Worm (Caenorhabditis elegans) whole organism, midembryonic: ENCODE data around the gene tbc-19.

Experiments used
- T22C8.4 ChIP-seq: fragments of 200-800 bp; sonication (Bioruptor generic); IDR thresholded peaks from 2 replicates; pipeline ENCODE4 v1.3.6; 2022; ENCODE audit warnings: missing genetic modification characterization, missing compliant biosample characterization
- cog-1 ChIP-seq: sonication (generic microtip); optimal IDR thresholded peaks from 2 replicates; lab custom pipeline; 2016; ENCODE audit warnings: missing genetic modification characterization, missing compliant biosample characterization
- flt-1 ChIP-seq: fragments of 200-800 bp; sonication (Bioruptor generic); IDR thresholded peaks from 2 replicates; pipeline ENCODE4 v1.3.6; 2022; ENCODE audit warnings: missing genetic modification characterization, missing compliant biosample characterization
- klf-2 ChIP-seq: fragments of 200-800 bp; sonication (Bioruptor generic); conservative IDR thresholded peaks from 2 replicates; pipeline ENCODE4 v1.3.6; 2022; ENCODE audit warnings: missing genetic modification reagents, missing genetic modification characterization, missing compliant biosample characterization
- med-1 ChIP-seq: sonication (generic microtip); optimal IDR thresholded peaks from 2 replicates; lab custom pipeline; 2017; ENCODE audit warnings: missing genetic modification characterization, mild to moderate bottlenecking, missing compliant biosample characterization, antibody characterized with exemption, missing genetic modification reagents; ENCODE audit not compliant: insufficient read depth
- ref-1 ChIP-seq: fragments of 200-800 bp; sonication (Bioruptor generic); conservative IDR thresholded peaks from 2 replicates; pipeline ENCODE4 v1.3.6; 2022; ENCODE audit warnings: missing genetic modification reagents, missing genetic modification characterization, missing compliant biosample characterization
- tab-1 ChIP-seq: fragments of 200-800 bp; sonication (Bioruptor generic); IDR thresholded peaks from 2 replicates; pipeline ENCODE4 v1.3.6; 2022; ENCODE audit warnings: missing genetic modification characterization, missing compliant biosample characterization
- ztf-23 ChIP-seq: fragments of 200-800 bp; sonication (Bioruptor generic); IDR thresholded peaks from 2 replicates; pipeline ENCODE4 v1.3.6; 2022; ENCODE audit warnings: missing genetic modification reagents, missing genetic modification characterization, missing compliant biosample characterization
- ztf-29 ChIP-seq: fragments of 200-800 bp; sonication (Bioruptor generic); IDR thresholded peaks from 2 replicates; pipeline ENCODE4 v1.3.6; 2022; ENCODE audit warnings: missing genetic modification reagents, missing genetic modification characterization, missing compliant biosample characterization

Gene tbc-19

DNA sequence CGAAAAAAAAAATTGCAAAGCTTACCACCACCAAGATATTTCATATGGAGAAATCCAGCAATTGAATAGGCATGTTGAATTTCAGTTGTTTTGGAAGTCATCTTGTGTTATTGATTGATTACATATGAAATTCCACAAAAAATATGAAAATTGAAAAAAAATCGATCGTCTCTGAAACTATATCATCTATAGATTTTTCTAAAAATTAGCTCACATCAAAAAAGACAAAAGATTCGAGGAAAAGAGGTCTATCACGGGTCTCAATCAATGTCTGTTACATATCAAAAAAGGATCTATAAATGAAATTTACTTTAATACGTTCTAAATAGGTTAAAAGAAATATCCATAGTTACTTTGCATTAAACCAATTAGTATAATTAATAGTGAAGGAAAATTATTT, at the start of gene tbc-19:
Gene tbc-19, minus strand, starts transcription at position 101 of the 400 bp plus-strand sequence.
- TF ChIP-seq klf-2 (GFP tag; lab: Robert Waterston, UW) (no peak), ztf-29 (GFP tag; lab: Robert Waterston, UW) (no peak), cog-1 (tag; lab: Kevin White, UChicago) (no peak), T22C8.4 (GFP tag; lab: Robert Waterston, UW) (no peak), tab-1 (GFP tag; lab: Robert Waterston, UW) (no peak), ztf-23 (GFP tag; lab: Robert Waterston, UW) (no peak), flt-1 (no peak), ref-1 (GFP tag; lab: Robert Waterston, UW) (no peak), med-1 (GFP tag; lab: Kevin White, UChicago) (no peak)

DNA sequence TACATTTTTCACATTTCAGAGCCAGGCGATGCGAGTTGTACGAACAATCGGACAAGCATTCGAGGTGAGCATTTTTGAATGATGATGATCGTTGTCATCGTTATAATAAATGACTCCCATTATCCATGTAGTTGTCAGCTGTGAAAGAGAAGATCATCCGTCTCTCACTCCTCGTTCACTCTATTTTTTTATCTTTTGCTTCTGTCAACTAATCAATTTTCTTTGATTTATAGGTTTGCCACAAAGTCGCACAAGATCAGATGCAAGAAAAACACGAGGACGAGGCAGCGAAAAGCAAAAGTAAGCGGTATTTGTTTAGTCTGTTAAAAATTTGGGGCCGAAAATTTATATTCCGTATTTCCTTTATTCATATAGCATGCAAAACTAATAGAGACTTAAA, 44.2 kb upstream of the tbc-19 start:
- no peak for TF ChIP-seq med-1 (GFP tag; lab: Kevin White, UChicago)
- TF ChIP-seq ztf-29 (GFP tag; lab: Robert Waterston, UW): no peak
- TF ChIP-seq klf-2 (GFP tag; lab: Robert Waterston, UW): no peak
- no peak for TF ChIP-seq T22C8.4 (GFP tag; lab: Robert Waterston, UW)
- TF ChIP-seq tab-1 (GFP tag; lab: Robert Waterston, UW): no peak
- TF ChIP-seq flt-1: no peak
- no peak for TF ChIP-seq ref-1 (GFP tag; lab: Robert Waterston, UW)
- no peak for TF ChIP-seq ztf-23 (GFP tag; lab: Robert Waterston, UW)
- TF ChIP-seq cog-1 (tag; lab: Kevin White, UChicago): no peak

DNA sequence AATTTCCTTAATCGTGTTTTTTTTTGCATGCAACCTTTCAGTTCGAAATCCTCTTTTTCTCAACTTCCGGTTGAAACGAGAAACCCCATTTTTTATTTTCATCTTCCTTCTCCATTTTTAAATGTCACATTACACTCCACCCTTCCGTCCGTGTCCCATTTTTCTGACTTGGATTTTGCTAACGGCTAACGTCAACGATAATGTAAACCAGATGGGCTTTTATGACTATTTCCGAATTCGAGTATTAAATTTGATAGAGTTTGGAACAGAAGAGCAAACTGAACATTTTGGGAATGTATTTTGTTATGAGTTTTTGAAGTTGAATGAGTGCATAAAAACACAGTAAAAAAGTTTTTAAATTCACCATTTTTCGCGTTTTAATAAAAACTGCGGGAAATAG, 43.4 kb upstream of the tbc-19 start:
- no peak for TF ChIP-seq T22C8.4 (GFP tag; lab: Robert Waterston, UW)

DNA sequence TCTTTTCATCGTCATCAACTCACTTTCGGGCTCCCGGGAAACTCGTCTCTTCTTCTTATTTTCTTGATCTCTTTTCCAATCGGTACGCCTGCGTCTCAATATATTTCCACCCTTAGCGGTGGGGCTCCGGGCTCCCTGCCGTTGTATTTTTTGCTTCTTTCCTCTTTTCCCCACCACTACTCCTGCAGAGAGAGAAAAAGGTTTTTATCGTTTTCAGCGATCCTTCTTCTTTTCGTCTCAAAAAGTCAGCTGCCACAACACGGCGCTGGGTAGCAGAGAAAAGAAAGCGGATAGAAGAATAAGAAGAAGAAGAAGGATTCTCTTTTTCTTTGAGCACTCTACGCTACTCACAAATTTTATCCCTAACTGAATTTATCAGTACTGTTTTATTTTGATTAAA, 42.5 kb upstream of the tbc-19 start:
- TF ChIP-seq T22C8.4 (GFP tag; lab: Robert Waterston, UW) (no peak), klf-2 (GFP tag; lab: Robert Waterston, UW) (no peak), ztf-23 (GFP tag; lab: Robert Waterston, UW) (0 out of 2 replicates have a peak, but pooled peaks have one; percentile 11), cog-1 (tag; lab: Kevin White, UChicago) (no peak)

DNA sequence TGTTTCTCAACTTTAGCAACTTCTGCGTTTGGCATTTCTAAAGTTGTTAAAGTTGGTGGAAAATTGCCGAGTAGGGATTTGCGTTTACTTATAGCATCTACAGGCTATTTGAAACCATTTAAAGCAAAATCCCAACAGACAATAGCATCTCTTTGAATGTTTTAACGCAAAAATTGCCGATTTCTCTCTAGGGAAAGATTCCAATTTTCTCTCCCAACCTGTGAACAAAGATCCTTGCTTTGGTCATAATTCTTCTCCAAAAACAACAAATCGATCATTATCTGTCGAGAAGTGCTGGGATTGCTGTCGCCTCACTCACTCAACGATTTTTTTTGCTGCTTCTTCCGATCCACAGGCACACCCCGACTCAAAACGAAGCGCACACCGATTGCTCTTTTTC, 41.4 kb upstream of the tbc-19 start:
- TF ChIP-seq ref-1 (GFP tag; lab: Robert Waterston, UW) (no peak), flt-1 (no peak), ztf-29 (GFP tag; lab: Robert Waterston, UW) (no peak), med-1 (GFP tag; lab: Kevin White, UChicago) (no peak), tab-1 (GFP tag; lab: Robert Waterston, UW) (no peak), cog-1 (tag; lab: Kevin White, UChicago) (no peak), klf-2 (GFP tag; lab: Robert Waterston, UW) (no peak), ztf-23 (GFP tag; lab: Robert Waterston, UW) (no peak)

DNA sequence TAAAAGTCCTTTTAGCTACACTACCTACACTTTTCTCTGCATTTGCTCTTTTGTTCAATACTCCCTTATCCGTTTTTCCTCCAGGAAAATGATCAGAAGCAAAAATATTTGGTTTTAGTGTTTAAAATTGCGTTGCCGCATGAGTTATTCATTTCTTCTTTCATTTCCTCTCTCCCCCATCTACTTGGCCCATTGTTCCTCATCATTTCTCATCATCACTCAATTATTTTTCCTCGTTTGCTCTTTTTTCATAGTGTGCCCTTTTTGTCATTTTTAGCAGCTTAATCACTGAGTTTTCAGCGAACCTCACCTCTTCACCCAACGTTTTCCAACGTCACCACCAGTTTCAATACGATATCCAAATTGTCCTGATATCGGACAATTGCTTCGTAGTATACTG, 36.9 kb upstream of the tbc-19 start, which contains the start of gene dyc-1:
Gene dyc-1, plus strand, starts transcription at position 301 of the 400 bp plus-strand sequence.
- no peak for TF ChIP-seq ref-1 (GFP tag; lab: Robert Waterston, UW)
- TF ChIP-seq ztf-23 (GFP tag; lab: Robert Waterston, UW): 0 out of 2 replicates have a peak, but pooled peaks have one; percentile 18
- TF ChIP-seq ztf-29 (GFP tag; lab: Robert Waterston, UW): no peak

DNA sequence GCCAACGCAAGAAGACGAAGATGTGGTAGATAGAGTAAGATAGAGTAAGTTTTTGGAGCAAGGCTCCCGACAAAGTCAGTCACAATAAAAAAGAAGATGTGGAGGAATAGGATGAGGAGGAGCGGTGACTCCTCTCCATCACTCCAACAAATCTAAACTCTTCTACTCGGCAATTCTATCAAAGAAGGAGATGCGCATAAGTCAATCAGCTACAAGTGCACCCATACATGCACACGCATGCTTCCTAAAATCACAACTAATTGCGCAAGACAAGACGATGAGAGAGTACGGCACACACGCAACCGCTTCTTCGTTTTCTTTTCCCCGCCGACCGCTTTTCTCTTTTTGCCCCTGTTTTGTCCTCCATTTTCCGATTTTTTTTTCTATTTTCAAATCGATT, 35.3 kb upstream of the tbc-19 start:
- TF ChIP-seq ref-1 (GFP tag; lab: Robert Waterston, UW) (no peak), ztf-23 (GFP tag; lab: Robert Waterston, UW) (no peak), tab-1 (GFP tag; lab: Robert Waterston, UW) (no peak), T22C8.4 (GFP tag; lab: Robert Waterston, UW) (no peak), flt-1 (no peak), cog-1 (tag; lab: Kevin White, UChicago) (no peak), ztf-29 (GFP tag; lab: Robert Waterston, UW) (no peak), med-1 (GFP tag; lab: Kevin White, UChicago) (no peak), klf-2 (GFP tag; lab: Robert Waterston, UW) (no peak)

DNA sequence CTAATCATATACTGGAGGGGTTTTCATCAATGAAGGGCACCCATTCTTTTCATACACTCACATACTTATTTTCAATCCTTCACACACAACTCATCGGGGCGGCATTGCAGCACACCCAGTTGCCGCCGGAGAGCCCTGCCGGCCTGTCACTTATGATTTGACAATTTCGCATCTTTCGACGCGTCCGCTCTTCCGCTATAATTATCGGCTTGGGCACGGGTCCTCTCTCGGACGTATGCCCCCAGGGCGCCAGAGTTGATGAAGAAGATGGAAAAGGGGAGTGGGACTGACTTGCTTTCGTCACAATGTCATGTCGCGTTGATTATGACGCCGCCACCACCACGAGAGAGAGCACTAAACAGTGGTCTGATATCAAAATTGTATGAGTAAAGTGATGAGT, 32.0 kb upstream of the tbc-19 start:
- TF ChIP-seq T22C8.4 (GFP tag; lab: Robert Waterston, UW) (no peak), ztf-23 (GFP tag; lab: Robert Waterston, UW) (no peak), tab-1 (GFP tag; lab: Robert Waterston, UW) (no peak), ztf-29 (GFP tag; lab: Robert Waterston, UW) (no peak), cog-1 (tag; lab: Kevin White, UChicago) (no peak), flt-1 (no peak), med-1 (GFP tag; lab: Kevin White, UChicago) (no peak), klf-2 (GFP tag; lab: Robert Waterston, UW) (no peak), ref-1 (GFP tag; lab: Robert Waterston, UW) (no peak)

DNA sequence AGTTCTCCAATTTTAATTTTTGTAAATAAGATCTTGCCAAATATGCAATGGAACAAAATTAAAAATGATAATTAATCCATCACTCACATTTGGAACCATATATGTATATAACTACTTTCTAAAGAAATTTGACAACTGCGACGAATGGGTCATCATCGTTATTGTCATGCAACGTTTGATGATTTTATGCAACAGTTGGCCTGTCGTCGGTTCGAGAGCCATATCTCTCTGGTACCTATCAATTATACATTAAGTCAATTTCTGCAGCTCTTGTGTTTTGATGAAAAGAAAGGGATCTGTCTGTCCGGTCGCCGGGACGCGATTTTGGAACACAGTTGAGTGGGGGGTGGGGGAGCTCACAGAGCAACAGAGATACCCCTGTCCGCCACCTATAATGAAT, 27.0 kb upstream of the tbc-19 start:
- TF ChIP-seq ztf-29 (GFP tag; lab: Robert Waterston, UW) (no peak), flt-1 (no peak), tab-1 (GFP tag; lab: Robert Waterston, UW) (no peak), klf-2 (GFP tag; lab: Robert Waterston, UW) (no peak), T22C8.4 (GFP tag; lab: Robert Waterston, UW) (no peak), cog-1 (tag; lab: Kevin White, UChicago) (no peak), ztf-23 (GFP tag; lab: Robert Waterston, UW) (no peak), med-1 (GFP tag; lab: Kevin White, UChicago) (no peak), ref-1 (GFP tag; lab: Robert Waterston, UW) (no peak)

DNA sequence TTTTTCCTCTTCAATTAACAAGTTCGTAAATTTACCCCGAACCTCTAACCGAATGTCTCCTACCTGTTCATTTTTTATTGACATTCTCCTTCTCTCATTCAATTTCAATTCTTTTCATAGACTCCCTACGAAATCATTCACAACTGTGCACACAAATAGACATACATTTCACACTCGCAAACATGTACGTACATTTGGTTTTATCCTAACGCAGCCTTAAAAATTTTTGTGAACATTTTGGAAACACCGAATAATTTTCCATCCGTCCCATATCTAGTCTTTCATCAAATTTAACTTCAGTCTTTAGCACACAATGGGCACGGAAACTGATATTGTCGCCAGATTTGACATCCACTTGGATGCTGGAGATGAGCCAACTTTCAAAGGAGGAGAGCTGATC, 21.2 kb upstream of the tbc-19 start, which contains the start of gene arrd-25:
Gene arrd-25, plus strand, starts transcription at position 301 of the 400 bp plus-strand sequence.
- TF ChIP-seq ref-1 (GFP tag; lab: Robert Waterston, UW) (no peak), med-1 (GFP tag; lab: Kevin White, UChicago) (no peak), klf-2 (GFP tag; lab: Robert Waterston, UW) (no peak), cog-1 (tag; lab: Kevin White, UChicago) (no peak), ztf-29 (GFP tag; lab: Robert Waterston, UW) (no peak), flt-1 (no peak), ztf-23 (GFP tag; lab: Robert Waterston, UW) (no peak), tab-1 (GFP tag; lab: Robert Waterston, UW) (no peak), T22C8.4 (GFP tag; lab: Robert Waterston, UW) (no peak)
